Worm (Caenorhabditis elegans): ENCODE results near the gene irld-23.

Gene irld-23

ce11 chrX:17058340-17058739, 22.1 kb downstream of the irld-23 start:
- no peak for TF ChIP-seq elt-1 (tag; optimal IDR thresholded peaks at IDR 0.05; ENCODE audit: borderline replicate concordance, insufficient read depth)
- no peak for TF ChIP-seq nhr-237 (tag; optimal IDR thresholded peaks at IDR 0.05)
- TF ChIP-seq lsy-2 (tag; optimal IDR thresholded peaks at IDR 0.05) = no peak
- no peak for TF ChIP-seq unc-120 (tag; optimal IDR thresholded peaks at IDR 0.05; ENCODE audit: poor library complexity, severe bottlenecking)
- TF ChIP-seq drap-1 (GFP tag; optimal IDR thresholded peaks at IDR 0.05) = no peak
- TF ChIP-seq pha-4 (tag; optimal IDR thresholded peaks at IDR 0.05) = no peak
- TF ChIP-seq elt-3 (tag; optimal IDR thresholded peaks at IDR 0.05) = no peak
- TF ChIP-seq ztf-11 (tag; optimal IDR thresholded peaks at IDR 0.05) = no peak
- no peak for TF ChIP-seq unc-39 (tag; optimal IDR thresholded peaks at IDR 0.05)
- no peak for TF ChIP-seq ces-1 (GFP tag; optimal IDR thresholded peaks at IDR 0.05)
- no peak for TF ChIP-seq nhr-28 (tag; optimal IDR thresholded peaks at IDR 0.05)
- TF ChIP-seq nhr-76 (tag; optimal IDR thresholded peaks at IDR 0.05) = no peak
- no peak for TF ChIP-seq ceh-83 (GFP tag; optimal IDR thresholded peaks at IDR 0.05)
- TF ChIP-seq flh-1 (GFP tag; optimal IDR thresholded peaks at IDR 0.05) = no peak
- TF ChIP-seq unc-62 (GFP tag; optimal IDR thresholded peaks at IDR 0.05) = no peak
- TF ChIP-seq bed-3 (GFP tag; optimal IDR thresholded peaks at IDR 0.05) = no peak
- TF ChIP-seq lin-13 (tag; optimal IDR thresholded peaks at IDR 0.05) = no peak
- no peak for TF ChIP-seq ceh-43 (GFP tag; optimal IDR thresholded peaks at IDR 0.05)
- TF ChIP-seq mep-1 (tag; optimal IDR thresholded peaks at IDR 0.05) = no peak
- no peak for TF ChIP-seq lin-32 (GFP tag; optimal IDR thresholded peaks at IDR 0.05)

ce11 chrX:17055836-17056783, 24.4 kb downstream of the irld-23 start:
- TF ChIP-seq zip-8 (tag; optimal IDR thresholded peaks at IDR 0.05) (peak; percentile 41), flh-1 (GFP tag; optimal IDR thresholded peaks at IDR 0.05) (no peak)

ce11 chrX:17055481-17055835, 25.0 kb downstream of the irld-23 start, which contains the start of gene gcy-11:
Gene gcy-11 (minus strand): TSS chrX:17055581.
- TF ChIP-seq unc-62 (GFP tag; optimal IDR thresholded peaks at IDR 0.05) (no peak), elt-3 (tag; optimal IDR thresholded peaks at IDR 0.05) (no peak), nhr-12 (tag; optimal IDR thresholded peaks at IDR 0.05) (no peak)

- TF ChIP-seq blmp-1 (tag; optimal IDR thresholded peaks at IDR 0.05) (no peak), cnd-1 (tag; optimal IDR thresholded peaks at IDR 0.05) (no peak), ceh-39 (tag; optimal IDR thresholded peaks at IDR 0.05) (no peak), hlh-1 (tag; optimal IDR thresholded peaks at IDR 0.05) (no peak), elt-1 (tag; optimal IDR thresholded peaks at IDR 0.05; ENCODE audit: borderline replicate concordance, insufficient read depth) (no peak), zip-8 (tag; optimal IDR thresholded peaks at IDR 0.05) (no peak), bed-3 (GFP tag; optimal IDR thresholded peaks at IDR 0.05) (no peak), unc-120 (tag; optimal IDR thresholded peaks at IDR 0.05; ENCODE audit: poor library complexity, severe bottlenecking) (no peak), snpc-4 (tag; optimal IDR thresholded peaks at IDR 0.05) (no peak), ztf-11 (tag; optimal IDR thresholded peaks at IDR 0.05) (no peak), unc-39 (tag; optimal IDR thresholded peaks at IDR 0.05) (no peak)
Observed at ce11 chrX:17054121-17054520, 26.4 kb downstream of the irld-23 start.

ce11 chrX:17045529-17045928, 35.0 kb downstream of the irld-23 start, which contains the start of gene C30G4.2:
Gene C30G4.2 (minus strand): TSS chrX:17045629.
- TF ChIP-seq cnd-1 (tag; optimal IDR thresholded peaks at IDR 0.05) (no peak), pha-4 (tag; optimal IDR thresholded peaks at IDR 0.05) (no peak), ceh-39 (tag; optimal IDR thresholded peaks at IDR 0.05) (no peak), ces-1 (GFP tag; optimal IDR thresholded peaks at IDR 0.05) (no peak), elt-1 (tag; optimal IDR thresholded peaks at IDR 0.05; ENCODE audit: borderline replicate concordance, insufficient read depth) (no peak), ham-2 (GFP tag; optimal IDR thresholded peaks at IDR 0.05) (no peak)

ce11 chrX:17042946-17043345, 37.5 kb downstream of the irld-23 start, which contains the start of gene F35B3.7:
Gene F35B3.7 (minus strand): TSS chrX:17043078.
- peak; percentile 82 for TF ChIP-seq hlh-1 (tag; optimal IDR thresholded peaks at IDR 0.05)
- peak; percentile 52 for TF ChIP-seq unc-120 (tag; optimal IDR thresholded peaks at IDR 0.05; ENCODE audit: poor library complexity, severe bottlenecking)
- TF ChIP-seq cnd-1 (tag; optimal IDR thresholded peaks at IDR 0.05) = no peak
